Fruit fly (Drosophila melanogaster) whole organism, prepupa: ENCODE measurements around the gene CG15814.
A peak's percentile ranks its signal among the peaks of the same experiment; 100 is the strongest.

Source experiments
- CG34406 ChIP-seq: fragments of 200-800 bp; sonication (Bioruptor generic); optimal IDR thresholded peaks from 3 replicates; lab custom pipeline; 2016; ENCODE audit warnings: missing biosample characterization, missing genetic modification characterization
- CG6276 ChIP-seq: fragments of 200-800 bp; sonication (Bioruptor generic); optimal IDR thresholded peaks from 2 replicates; lab custom pipeline; 2017; ENCODE audit warnings: missing biosample characterization, mild to moderate bottlenecking, missing genetic modification characterization
- CG6808 ChIP-seq: fragments of 200-800 bp; sonication (Bioruptor generic); optimal IDR thresholded peaks from 3 replicates; lab custom pipeline; 2017; ENCODE audit warnings: missing biosample characterization, missing genetic modification characterization, mild to moderate bottlenecking, moderate library complexity, missing genetic modification reagents
- Eip78C ChIP-seq: fragments of 200-800 bp; sonication (Bioruptor generic); peaks from one replicate; lab custom pipeline; 2016; ENCODE audit warnings: missing biosample characterization, missing genetic modification characterization
- Gug ChIP-seq: fragments of 200-800 bp; sonication (Bioruptor generic); IDR thresholded peaks from 2 replicates; pipeline ENCODE4 v1.3.6; 2022; ENCODE audit warnings: missing biosample characterization, missing genetic modification characterization
- Hr38 ChIP-seq: sonication (Bioruptor generic); optimal IDR thresholded peaks from 2 replicates; lab custom pipeline; 2016; ENCODE audit warnings: missing biosample characterization, missing genetic modification characterization
- Hr39 ChIP-seq: fragments of 200-800 bp; sonication (Bioruptor generic); optimal IDR thresholded peaks from 2 replicates; lab custom pipeline; 2016; ENCODE audit warnings: missing biosample characterization, missing genetic modification characterization
- Lpt ChIP-seq: fragments of 200-800 bp; sonication (Bioruptor generic); optimal IDR thresholded peaks from 3 replicates; lab custom pipeline; 2016; ENCODE audit warnings: missing biosample characterization, missing genetic modification characterization
- Smox ChIP-seq: fragments of 200-800 bp; sonication (Bioruptor generic); optimal IDR thresholded peaks from 3 replicates; lab custom pipeline; 2016; ENCODE audit warnings: missing biosample characterization, missing genetic modification characterization
- Sox102F ChIP-seq: fragments of 200-800 bp; sonication (Bioruptor generic); optimal IDR thresholded peaks from 2 replicates; lab custom pipeline; 2016; ENCODE audit warnings: missing biosample characterization, mild to moderate bottlenecking, missing genetic modification characterization
- fd59A ChIP-seq: fragments of 200-800 bp; sonication (Bioruptor generic); optimal IDR thresholded peaks from 2 replicates; lab custom pipeline; 2017; ENCODE audit warnings: missing biosample characterization, mild to moderate bottlenecking, missing genetic modification characterization, missing genetic modification reagents
- fd85E ChIP-seq: fragments of 200-800 bp; sonication (Bioruptor generic); optimal IDR thresholded peaks from 3 replicates; lab custom pipeline; 2016; ENCODE audit warnings: missing biosample characterization, missing genetic modification characterization
- spab ChIP-seq: fragments of 200-800 bp; sonication (Bioruptor generic); optimal IDR thresholded peaks from 2 replicates; lab custom pipeline; 2017; ENCODE audit warnings: missing biosample characterization, mild to moderate bottlenecking, missing genetic modification characterization, missing genetic modification reagents
- svp ChIP-seq: fragments of 200-800 bp; sonication (Bioruptor generic); peaks from one replicate; lab custom pipeline; 2016; ENCODE audit warnings: missing biosample characterization, missing genetic modification characterization

dm6 chrX:17886449-17887207, 36.5 kb upstream of the CG15814 start:
- TF ChIP-seq Hr39 (GFP tag; lab: Kevin White, UChicago), result no peak
- TF ChIP-seq Sox102F (GFP tag; lab: Kevin White, UChicago), result peak; percentile 35
- TF ChIP-seq Lpt (GFP tag; lab: Kevin White, UChicago), result peak; percentile 73
- no peak for TF ChIP-seq Hr38 (GFP tag; lab: Kevin White, UChicago)
- no peak for TF ChIP-seq fd85E (GFP tag; lab: Kevin White, UChicago)
- TF ChIP-seq CG6276, result peak; percentile 88
- peak; percentile 89 for TF ChIP-seq CG6808 (GFP tag; lab: Kevin White, UChicago)
- TF ChIP-seq Gug (GFP tag; lab: Robert Waterston, UW), result no peak; the same call in 1 of the 2 replicates
- peak; percentile 44 for TF ChIP-seq fd59A
- TF ChIP-seq spab (GFP tag; lab: Kevin White, UChicago), result peak; percentile 75
- peak; percentile 80 for TF ChIP-seq Eip78C (GFP tag; lab: Kevin White, UChicago)
- TF ChIP-seq CG34406, result peak; percentile 18
- no peak for TF ChIP-seq Smox
- no peak for TF ChIP-seq svp (GFP tag; lab: Kevin White, UChicago)
